Worm (Caenorhabditis elegans): ENCODE data around the gene kin-36.

Gene kin-36

DNA sequence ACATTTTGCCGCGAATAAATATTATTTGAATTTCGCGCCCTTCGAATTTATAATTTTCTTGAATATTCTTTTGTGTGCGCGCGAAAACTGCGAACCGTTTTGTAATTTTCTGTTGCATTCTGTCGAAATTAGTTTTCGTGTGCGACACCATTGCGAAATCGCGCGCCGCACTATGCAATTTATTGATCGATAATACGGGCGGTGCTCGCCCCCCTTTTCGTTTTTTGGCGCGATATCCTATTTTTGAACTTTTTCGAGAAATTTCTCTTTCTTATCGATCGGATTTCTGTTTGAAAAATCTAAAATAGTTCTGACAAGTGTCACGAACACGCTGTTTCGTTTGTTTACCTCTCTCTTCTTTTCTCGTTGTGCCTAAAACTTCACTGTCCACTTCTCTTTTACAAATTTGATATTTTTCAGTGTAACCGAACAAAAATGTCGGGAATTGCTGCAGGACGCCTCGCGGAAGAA, 28.2 kb upstream of the kin-36 start, which contains the start of gene ubc-9 (continued):
- TF ChIP-seq dve-1 (tag; optimal IDR thresholded peaks at IDR 0.05; ENCODE audit: insufficient read depth) (peak; percentile 71), Y75B8A.6 (GFP tag; IDR thresholded peaks at IDR 0.05) (no peak), aly-2 (tag; optimal IDR thresholded peaks at IDR 0.05) (no peak), nhr-28 (tag; optimal IDR thresholded peaks at IDR 0.05) (peak; percentile 46), aha-1 (tag) (peak; percentile 96), F49E8.2 (tag; optimal IDR thresholded peaks at IDR 0.05; ENCODE audit: borderline replicate concordance) (peak; percentile 35), ceh-28 (tag; optimal IDR thresholded peaks at IDR 0.05) (peak; percentile 77), ceh-32 (tag; optimal IDR thresholded peaks at IDR 0.05; ENCODE audit: poor library complexity) (no peak), egl-27 (tag; optimal IDR thresholded peaks at IDR 0.05) (no peak), unc-130 (GFP tag; optimal IDR thresholded peaks at IDR 0.05) (peak; percentile 84), Y5F2A.4 (GFP tag; optimal IDR thresholded peaks at IDR 0.05) (no peak), sdz-12 (GFP tag; optimal IDR thresholded peaks at IDR 0.05) (no peak), hlh-30 (tag; optimal IDR thresholded peaks at IDR 0.05; ENCODE audit: insufficient read depth) (peak; percentile 58), Y48G9A.11 (GFP tag; IDR thresholded peaks at IDR 0.05) (no peak), Y105C5A.15 (GFP tag; IDR thresholded peaks at IDR 0.05) (no peak), ZK546.5 (tag; optimal IDR thresholded peaks at IDR 0.05) (no peak), rbr-2 (tag; optimal IDR thresholded peaks at IDR 0.05) (peak; percentile 61), mxl-2 (GFP tag; conservative IDR thresholded peaks at IDR 0.05) (no peak), zfp-2 (tag; optimal IDR thresholded peaks at IDR 0.05) (no peak), unc-39 (tag; optimal IDR thresholded peaks at IDR 0.05) (no peak), mep-1 (tag; optimal IDR thresholded peaks at IDR 0.05) (peak; percentile 84), T20F7.1 (GFP tag; optimal IDR thresholded peaks at IDR 0.05) (no peak), spr-1 (tag; optimal IDR thresholded peaks at IDR 0.05) (peak; percentile 61), nhr-10 (tag; optimal IDR thresholded peaks at IDR 0.05) (no peak), R02D3.7 (tag; optimal IDR thresholded peaks at IDR 0.05) (no peak), skn-1 (tag; optimal IDR thresholded peaks at IDR 0.05) (no peak), nhr-111 (GFP tag; optimal IDR thresholded peaks at IDR 0.05) (no peak), dmd-6 (GFP tag; IDR thresholded peaks at IDR 0.05) (peak; percentile 51), dmd-8 (GFP tag; IDR thresholded peaks at IDR 0.05) (no peak), set-16 (GFP tag; IDR thresholded peaks at IDR 0.05) (no peak), mxl-3 (GFP tag; optimal IDR thresholded peaks at IDR 0.05) (peak; percentile 47), vab-7 (GFP tag; IDR thresholded peaks at IDR 0.05) (0 out of 2 replicates have a peak, but pooled peaks have one; percentile 31), ama-1 (optimal IDR thresholded peaks at IDR 0.05) (no peak), cey-2 (tag; optimal IDR thresholded peaks at IDR 0.05; ENCODE audit: borderline replicate concordance, insufficient read depth) (no peak), ZK337.2 (GFP tag; IDR thresholded peaks at IDR 0.05) (no peak), dmd-9 (GFP tag; IDR thresholded peaks at IDR 0.05) (no peak), snpc-1.2 (GFP tag; IDR thresholded peaks at IDR 0.05) (no peak), lir-3 (tag; optimal IDR thresholded peaks at IDR 0.05) (no peak), nhr-41 (GFP tag; IDR thresholded peaks at IDR 0.05) (no peak), dpl-1 (GFP tag; optimal IDR thresholded peaks at IDR 0.05) (peak; percentile 75), nhr-6 (tag; optimal IDR thresholded peaks at IDR 0.05) (peak; percentile 1), zip-11 (GFP tag; IDR thresholded peaks at IDR 0.05) (no peak), saeg-2 (GFP tag; IDR thresholded peaks at IDR 0.05) (no peak), nhr-102 (tag; optimal IDR thresholded peaks at IDR 0.05) (peak; percentile 40), ctbp-1 (GFP tag; IDR thresholded peaks at IDR 0.05) (peak; percentile 56; the same call in 1 of the 2 replicates), lin-15B (tag; optimal IDR thresholded peaks at IDR 0.05) (no peak), ceh-82 (tag; optimal IDR thresholded peaks at IDR 0.05) (no peak), nhr-48 (tag; optimal IDR thresholded peaks at IDR 0.05) (no peak), attf-4 (tag; optimal IDR thresholded peaks at IDR 0.05) (no peak), nhr-11 (tag; optimal IDR thresholded peaks at IDR 0.05) (peak; percentile 48), fos-1 (tag; optimal IDR thresholded peaks at IDR 0.05) (no peak), daf-16 (GFP tag; optimal IDR thresholded peaks at IDR 0.05) (no peak), daf-16 (tag; optimal IDR thresholded peaks at IDR 0.05) (peak; percentile 44)
